Fruit fly (Drosophila melanogaster) whole organism, embryonic: ENCODE data around the gene CG31178.
A peak's percentile ranks its signal among the peaks of the same experiment; 100 is the strongest.

Experiments
- B-H1 ChIP-seq: fragments of 200-800 bp; sonication (Bioruptor generic); IDR thresholded peaks from 3 replicates; pipeline ENCODE4 v1.3.6; 2022; ENCODE audit warnings: missing biosample characterization, missing genetic modification characterization
- CG10321 ChIP-seq: fragments of 200-800 bp; sonication (Bioruptor generic); IDR thresholded peaks from 2 replicates; pipeline ENCODE4 v1.3.6; 2022; ENCODE audit warnings: missing biosample characterization, missing genetic modification characterization
- CG11456 ChIP-seq: fragments of 200-800 bp; sonication (Bioruptor generic); IDR thresholded peaks from 3 replicates; pipeline ENCODE4 v1.3.6; 2022; ENCODE audit warnings: missing biosample characterization, missing genetic modification characterization
- CG18476 ChIP-seq: fragments of 200-800 bp; sonication (Bioruptor generic); optimal IDR thresholded peaks from 2 replicates; lab custom pipeline; 2016; ENCODE audit warnings: missing biosample characterization, mild to moderate bottlenecking, missing genetic modification characterization
- CG2199 ChIP-seq: fragments of 200-800 bp; sonication (Bioruptor generic); IDR thresholded peaks from 3 replicates; pipeline ENCODE4 v1.3.6; 2022; ENCODE audit warnings: missing biosample characterization, missing genetic modification characterization
- CG42726 ChIP-seq: fragments of 200-800 bp; sonication (Bioruptor generic); IDR thresholded peaks from 2 replicates; pipeline ENCODE4 v1.3.6; 2022; ENCODE audit warnings: missing biosample characterization, missing genetic modification characterization; ENCODE audit not compliant: partially characterized antibody
- CG4404 ChIP-seq: fragments of 200-800 bp; sonication (Bioruptor generic); IDR thresholded peaks from 2 replicates; pipeline ENCODE4 v1.3.6; 2022; ENCODE audit warnings: missing biosample characterization, missing genetic modification characterization
- CG6175 ChIP-seq: fragments of 200-800 bp; sonication (Bioruptor generic); IDR thresholded peaks from 3 replicates; pipeline ENCODE4 v1.3.6; 2022; ENCODE audit warnings: missing biosample characterization, missing genetic modification characterization
- CG6689 ChIP-seq: fragments of 200-800 bp; sonication (Bioruptor generic); IDR thresholded peaks from 2 replicates; pipeline ENCODE4 v1.3.6; 2022; ENCODE audit warnings: missing biosample characterization, missing genetic modification characterization
- CG7786 ChIP-seq: fragments of 200-800 bp; sonication (Bioruptor generic); optimal IDR thresholded peaks from 2 replicates; lab custom pipeline; 2016; ENCODE audit warnings: missing biosample characterization, missing genetic modification characterization
- CG7963 ChIP-seq: fragments of 200-800 bp; sonication (Bioruptor generic); IDR thresholded peaks from 3 replicates; pipeline ENCODE4 v1.3.6; 2022; ENCODE audit warnings: missing biosample characterization, missing genetic modification characterization; ENCODE audit not compliant: partially characterized antibody
- CG8359 ChIP-seq: fragments of 200-800 bp; sonication (Bioruptor generic); optimal IDR thresholded peaks from 2 replicates; lab custom pipeline; 2017; ENCODE audit warnings: missing biosample characterization, mild to moderate bottlenecking, missing genetic modification characterization, borderline replicate concordance
- CG8765 ChIP-seq: fragments of 200-800 bp; sonication (Bioruptor generic); IDR thresholded peaks from 2 replicates; pipeline ENCODE4 v1.3.6; 2022; ENCODE audit warnings: missing biosample characterization, missing genetic modification characterization
- CG9876 ChIP-seq: fragments of 200-800 bp; sonication (Bioruptor generic); optimal IDR thresholded peaks from 2 replicates; lab custom pipeline; 2016; ENCODE audit warnings: missing biosample characterization, missing genetic modification characterization
- Dad ChIP-seq: fragments of 200-800 bp; sonication (Bioruptor generic); optimal IDR thresholded peaks from 3 replicates; lab custom pipeline; 2016; ENCODE audit warnings: missing biosample characterization, missing genetic modification characterization
- MESR4 ChIP-seq: fragments of 200-800 bp; sonication (Bioruptor generic); optimal IDR thresholded peaks from 2 replicates; lab custom pipeline; 2018; ENCODE audit warnings: missing biosample characterization, mild to moderate bottlenecking, missing genetic modification characterization, moderate library complexity
- Myb ChIP-seq: fragments of 200-800 bp; sonication (Bioruptor generic); optimal IDR thresholded peaks from 2 replicates; lab custom pipeline; 2016; ENCODE audit warnings: missing biosample characterization, missing genetic modification characterization
- NK7.1 ChIP-seq: fragments of 200-800 bp; sonication (Bioruptor generic); optimal IDR thresholded peaks from 3 replicates; lab custom pipeline; 2016; ENCODE audit warnings: missing biosample characterization, missing genetic modification characterization
- Neu2 ChIP-seq: fragments of 200-800 bp; sonication (Bioruptor generic); optimal IDR thresholded peaks from 3 replicates; lab custom pipeline; 2016; ENCODE audit warnings: missing biosample characterization, missing genetic modification characterization, borderline replicate concordance
- Oaz ChIP-seq: fragments of 200-800 bp; sonication (Bioruptor generic); IDR thresholded peaks from 2 replicates; pipeline ENCODE4 v1.3.6; 2022; ENCODE audit warnings: missing biosample characterization, missing genetic modification characterization
- Oli ChIP-seq: fragments of 200-800 bp; sonication (Bioruptor generic); optimal IDR thresholded peaks from 2 replicates; lab custom pipeline; 2018; ENCODE audit warnings: missing biosample characterization, mild to moderate bottlenecking, missing genetic modification characterization, moderate library complexity
- PHDP ChIP-seq: fragments of 200-800 bp; sonication (Bioruptor generic); optimal IDR thresholded peaks from 3 replicates; lab custom pipeline; 2018; ENCODE audit warnings: missing biosample characterization, mild to moderate bottlenecking, missing genetic modification characterization, moderate library complexity
- Ptx1 ChIP-seq: fragments of 200-800 bp; sonication (Bioruptor generic); IDR thresholded peaks from 2 replicates; pipeline ENCODE4 v1.3.6; 2022; ENCODE audit warnings: missing biosample characterization, missing genetic modification characterization
- Taf1 ChIP-seq: fragments of 200-800 bp; sonication (Bioruptor generic); IDR thresholded peaks from 2 replicates; pipeline ENCODE4 v1.3.6; 2022; ENCODE audit warnings: missing biosample characterization, missing genetic modification characterization
- YL-1 ChIP-seq: fragments of 200-800 bp; sonication (Bioruptor generic); optimal IDR thresholded peaks from 3 replicates; lab custom pipeline; 2017; ENCODE audit warnings: missing biosample characterization, mild to moderate bottlenecking, missing genetic modification characterization
- bcd ChIP-seq: fragments of 200-800 bp; sonication (Bioruptor generic); optimal IDR thresholded peaks from 2 replicates; lab custom pipeline; 2017; ENCODE audit warnings: missing biosample characterization, mild to moderate bottlenecking, missing genetic modification characterization
- cwo ChIP-seq: fragments of 200-800 bp; sonication (Bioruptor generic); optimal IDR thresholded peaks from 3 replicates; lab custom pipeline; 2017; ENCODE audit warnings: missing biosample characterization, missing genetic modification characterization, mild to moderate bottlenecking, moderate library complexity, missing genetic modification reagents
- dmrt11E ChIP-seq: fragments of 200-800 bp; sonication (Bioruptor generic); optimal IDR thresholded peaks from 3 replicates; lab custom pipeline; 2018; ENCODE audit warnings: missing biosample characterization, mild to moderate bottlenecking, missing genetic modification characterization, moderate library complexity
- emc ChIP-seq: fragments of 200-800 bp; sonication (Bioruptor generic); optimal IDR thresholded peaks from 2 replicates; lab custom pipeline; 2016; ENCODE audit warnings: missing biosample characterization, missing genetic modification characterization
- en ChIP-seq: fragments of 200-800 bp; sonication (Bioruptor generic); optimal IDR thresholded peaks from 2 replicates; lab custom pipeline; 2016; ENCODE audit warnings: missing biosample characterization, missing genetic modification characterization
- eve ChIP-seq, 2 experiments: fragments of >200 bp; optimal IDR thresholded peaks; 2 replicates each; lab custom pipeline; 2017; ENCODE audit warnings: missing biosample characterization in 2 of 2, missing genetic modification characterization in 2 of 2
- gcm2 ChIP-seq: fragments of 200-800 bp; sonication (Bioruptor generic); optimal IDR thresholded peaks from 2 replicates; lab custom pipeline; 2016; ENCODE audit warnings: missing biosample characterization, missing genetic modification characterization
- gem ChIP-seq: fragments of 200-800 bp; sonication (Bioruptor generic); optimal IDR thresholded peaks from 2 replicates; lab custom pipeline; 2019; ENCODE audit warnings: missing biosample characterization, mild to moderate bottlenecking, missing genetic modification characterization, moderate library complexity
- gsb ChIP-seq: fragments of 200-800 bp; sonication (Bioruptor generic); IDR thresholded peaks from 2 replicates; pipeline ENCODE4 v1.3.6; 2022; ENCODE audit warnings: missing biosample characterization, missing genetic modification characterization
- gt ChIP-seq: fragments of 200-800 bp; sonication (Bioruptor generic); IDR thresholded peaks from 2 replicates; pipeline ENCODE4 v1.3.6; 2022; ENCODE audit warnings: missing biosample characterization, missing genetic modification characterization
- ind ChIP-seq: fragments of 200-800 bp; sonication (Bioruptor generic); optimal IDR thresholded peaks from 3 replicates; lab custom pipeline; 2016; ENCODE audit warnings: missing biosample characterization, missing genetic modification characterization
- kay ChIP-seq: fragments of 200-800 bp; sonication (Bioruptor generic); optimal IDR thresholded peaks from 2 replicates; lab custom pipeline; 2016; ENCODE audit warnings: missing biosample characterization, missing genetic modification characterization
- lmd ChIP-seq: fragments of 200-800 bp; sonication (Bioruptor generic); IDR thresholded peaks from 2 replicates; pipeline ENCODE4 v1.3.6; 2022; ENCODE audit warnings: missing biosample characterization, missing genetic modification characterization
- mld ChIP-seq: fragments of 200-800 bp; sonication (Bioruptor generic); IDR thresholded peaks from 3 replicates; pipeline ENCODE4 v1.3.6; 2022; ENCODE audit warnings: missing biosample characterization, missing genetic modification characterization; ENCODE audit not compliant: partially characterized antibody
- nom ChIP-seq: fragments of 200-800 bp; sonication (Bioruptor generic); optimal IDR thresholded peaks from 2 replicates; lab custom pipeline; 2017; ENCODE audit warnings: missing biosample characterization, missing genetic modification characterization, mild to moderate bottlenecking, moderate library complexity, missing genetic modification reagents
- odd ChIP-seq: fragments of 200-800 bp; sonication (Bioruptor generic); optimal IDR thresholded peaks from 2 replicates; lab custom pipeline; 2017; ENCODE audit warnings: missing biosample characterization, mild to moderate bottlenecking, missing genetic modification characterization
- peb ChIP-seq: fragments of 200-800 bp; sonication (Bioruptor generic); IDR thresholded peaks from 2 replicates; pipeline ENCODE4 v1.3.6; 2022; ENCODE audit warnings: missing biosample characterization, missing genetic modification characterization
- pros ChIP-seq: fragments of 200-800 bp; sonication (Bioruptor generic); optimal IDR thresholded peaks from 3 replicates; lab custom pipeline; 2019; ENCODE audit warnings: missing biosample characterization, mild to moderate bottlenecking, missing genetic modification characterization, moderate library complexity
- slbo ChIP-seq: fragments of 200-800 bp; sonication (Bioruptor generic); IDR thresholded peaks from 2 replicates; pipeline ENCODE4 v1.3.6; 2022; ENCODE audit warnings: missing biosample characterization, missing genetic modification characterization
- slp2 ChIP-seq: fragments of 200-800 bp; sonication (Bioruptor generic); optimal IDR thresholded peaks from 2 replicates; lab custom pipeline; 2016; ENCODE audit warnings: missing biosample characterization, missing genetic modification characterization

Gene CG31178

DNA sequence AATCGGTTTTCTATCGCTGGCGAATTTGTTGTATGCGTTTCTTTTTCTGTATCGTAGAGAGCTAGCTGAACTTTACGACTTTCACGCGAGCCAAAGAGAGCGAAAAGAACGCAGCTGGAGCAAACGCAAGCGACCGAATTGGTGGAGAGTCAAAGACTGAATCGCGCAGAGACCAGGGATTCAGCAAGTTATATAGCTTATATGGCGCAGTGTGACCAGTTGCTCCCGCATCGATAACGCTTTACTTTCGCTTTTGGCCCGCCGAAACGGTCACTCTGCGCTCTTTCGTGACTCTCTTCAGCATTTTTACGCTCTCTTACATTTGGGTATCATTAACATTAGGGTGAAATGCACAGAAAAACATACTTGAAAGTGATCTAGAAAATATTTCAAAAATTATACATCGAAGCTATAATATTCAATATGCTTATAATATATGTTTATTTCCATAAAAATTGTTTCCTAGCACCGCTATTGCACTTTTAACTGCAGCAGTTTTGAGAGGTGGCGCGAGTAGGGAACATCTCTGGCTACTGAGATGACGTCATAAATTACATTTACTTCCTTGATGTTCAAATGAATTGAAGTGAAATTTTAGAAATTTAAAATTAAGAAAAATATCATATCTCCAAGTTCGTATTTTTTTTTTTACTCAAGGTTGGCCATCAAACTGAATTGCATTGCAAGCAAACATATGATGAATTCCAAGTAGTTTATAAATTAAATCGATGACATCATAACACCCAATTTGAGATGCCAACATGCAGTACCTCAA, 17.3 kb upstream of the CG31178 start, which contains the start of gene glec (continued):
- no peak for TF ChIP-seq CG9876 (GFP tag; lab: Kevin White, UChicago)
- TF ChIP-seq Myb (GFP tag; lab: Kevin White, UChicago): peak; percentile 9
- TF ChIP-seq kay (GFP tag; lab: Kevin White, UChicago): peak; percentile 33
- TF ChIP-seq bcd (GFP tag; lab: Kevin White, UChicago): no peak
- peak in 1 of 2 experiments; percentile 93 for TF ChIP-seq eve (GFP tag; optimal IDR thresholded peaks at IDR 0.05; lab: Kevin White, UChicago)
- TF ChIP-seq cwo (GFP tag; lab: Kevin White, UChicago): no peak
- no peak for TF ChIP-seq gt
- no peak for TF ChIP-seq Oaz (GFP tag; lab: Robert Waterston, UW)
- peak; percentile 66 for TF ChIP-seq gem (tag; lab: Kevin White, UChicago)
- peak; percentile 6; the same call in 1 of the 3 replicates for TF ChIP-seq CG6175
- TF ChIP-seq CG4404 (GFP tag; lab: Robert Waterston, UW): no peak
- no peak for TF ChIP-seq Neu2 (GFP tag; lab: Kevin White, UChicago)
- no peak for TF ChIP-seq Taf1
- no peak for TF ChIP-seq en (GFP tag; lab: Kevin White, UChicago)
- TF ChIP-seq dmrt11E (tag; lab: Kevin White, UChicago): peak; percentile 56
- peak; percentile 46; the same call in 1 of the 2 replicates for TF ChIP-seq slbo (GFP tag; lab: Robert Waterston, UW)
- TF ChIP-seq mld (GFP tag; lab: Robert Waterston, UW): no peak
- peak; percentile 46 for TF ChIP-seq nom (GFP tag; lab: Kevin White, UChicago)
- TF ChIP-seq slp2: no peak
- TF ChIP-seq odd (GFP tag; lab: Kevin White, UChicago): no peak
- peak; percentile 32; the same call in 1 of the 2 replicates for TF ChIP-seq gsb (GFP tag; lab: Robert Waterston, UW)
- TF ChIP-seq CG8765: no peak
- TF ChIP-seq CG7786: no peak
- peak; percentile 8 for TF ChIP-seq pros (GFP tag; lab: Kevin White, UChicago)
- TF ChIP-seq CG2199 (GFP tag; lab: Robert Waterston, UW): peak; percentile 86; the same call in 2 of the 3 replicates
- peak; percentile 22 for TF ChIP-seq MESR4 (GFP tag; lab: Kevin White, UChicago)
- no peak for TF ChIP-seq gcm2 (GFP tag; lab: Kevin White, UChicago)
- TF ChIP-seq Dad (GFP tag; lab: Kevin White, UChicago): peak; percentile 14
- TF ChIP-seq peb (GFP tag; lab: Robert Waterston, UW): no peak
- 0 out of 3 replicates have a peak, but pooled peaks have one; percentile 37 for TF ChIP-seq CG11456 (GFP tag; lab: Robert Waterston, UW)
- TF ChIP-seq CG7963 (GFP tag; lab: Robert Waterston, UW): no peak; the same call in 2 of the 3 replicates
- TF ChIP-seq YL-1 (GFP tag; lab: Kevin White, UChicago): peak; percentile 38
- TF ChIP-seq CG6689: peak; percentile 99
- no peak for TF ChIP-seq CG18476 (GFP tag; lab: Kevin White, UChicago)
- TF ChIP-seq B-H1: no peak; the same call in 2 of the 3 replicates
- TF ChIP-seq Oli: peak; percentile 43
- peak; percentile 16 for TF ChIP-seq PHDP (tag; lab: Kevin White, UChicago)
- no peak for TF ChIP-seq CG10321 (GFP tag; lab: Robert Waterston, UW)
- TF ChIP-seq CG8359: no peak
- no peak for TF ChIP-seq NK7.1 (GFP tag; lab: Kevin White, UChicago)
- TF ChIP-seq emc (GFP tag; lab: Kevin White, UChicago): no peak
- peak; percentile 23; the same call in 1 of the 2 replicates for TF ChIP-seq Ptx1
- TF ChIP-seq CG42726 (GFP tag; lab: Robert Waterston, UW): peak; percentile 91
- TF ChIP-seq ind: no peak
- TF ChIP-seq lmd: no peak; the same call in 1 of the 2 replicates
- TF ChIP-seq, all 482 proteins: peak for 241
